Worm (Caenorhabditis elegans): Measurements from ENCODE around the gene gly-14.

- TF ChIP-seq klf-2 (GFP tag; conservative IDR thresholded peaks at IDR 0.05) (no peak), cog-1 (tag; optimal IDR thresholded peaks at IDR 0.05) (no peak), ztf-29 (GFP tag; IDR thresholded peaks at IDR 0.05) (no peak), T22C8.4 (GFP tag; IDR thresholded peaks at IDR 0.05) (no peak), flt-1 (GFP tag; IDR thresholded peaks at IDR 0.05) (no peak)
These were observed 14.1 kb downstream of the gly-14 start for ce11 chrIII:3478795-3479398.

Measured in whole organism, midembryonic.